Fruit fly (Drosophila melanogaster) whole organism, embryonic: ENCODE measurements around the gene CG15170.
A peak's percentile ranks its signal among the peaks of the same experiment; 100 is the strongest.

Experiments used
- Abd-B ChIP-seq: fragments of 200-800 bp; sonication (Bioruptor generic); optimal IDR thresholded peaks from 2 replicates; lab custom pipeline; 2018; ENCODE audit warnings: missing biosample characterization, mild to moderate bottlenecking, missing genetic modification characterization, moderate library complexity
- Asciz ChIP-seq: fragments of 200-800 bp; sonication (Bioruptor generic); optimal IDR thresholded peaks from 2 replicates; lab custom pipeline; 2017; ENCODE audit warnings: missing biosample characterization, mild to moderate bottlenecking, missing genetic modification characterization, missing genetic modification reagents
- Bgb ChIP-seq: fragments of 200-800 bp; sonication (Bioruptor generic); IDR thresholded peaks from 2 replicates; pipeline ENCODE4 v1.3.6; 2022; ENCODE audit warnings: missing biosample characterization, missing genetic modification characterization; ENCODE audit not compliant: partially characterized antibody
- CG10462 ChIP-seq: fragments of 200-800 bp; sonication (Bioruptor generic); optimal IDR thresholded peaks from 2 replicates; lab custom pipeline; 2016; ENCODE audit warnings: missing biosample characterization, missing genetic modification characterization
- CG11247 ChIP-seq: fragments of 200-800 bp; sonication (Bioruptor generic); IDR thresholded peaks from 2 replicates; pipeline ENCODE4 v1.3.6; 2022; ENCODE audit warnings: missing biosample characterization, missing genetic modification characterization
- CG31365 ChIP-seq: fragments of 200-800 bp; sonication (Bioruptor generic); optimal IDR thresholded peaks from 2 replicates; lab custom pipeline; 2018; ENCODE audit warnings: missing biosample characterization, mild to moderate bottlenecking, missing genetic modification characterization
- CG3847 ChIP-seq: fragments of 200-800 bp; sonication (Bioruptor generic); IDR thresholded peaks from 2 replicates; pipeline ENCODE4 v1.3.6; 2022; ENCODE audit warnings: missing biosample characterization, missing genetic modification characterization
- CG4424 ChIP-seq: fragments of 200-800 bp; sonication (Bioruptor generic); optimal IDR thresholded peaks from 3 replicates; lab custom pipeline; 2016; ENCODE audit warnings: missing biosample characterization, missing genetic modification characterization
- CG7556 ChIP-seq: fragments of 200-800 bp; sonication (Bioruptor generic); optimal IDR thresholded peaks from 2 replicates; lab custom pipeline; 2017; ENCODE audit warnings: missing biosample characterization, mild to moderate bottlenecking, missing genetic modification characterization
- CG8359 ChIP-seq: fragments of 200-800 bp; sonication (Bioruptor generic); optimal IDR thresholded peaks from 2 replicates; lab custom pipeline; 2017; ENCODE audit warnings: missing biosample characterization, mild to moderate bottlenecking, missing genetic modification characterization, borderline replicate concordance
- CG8388 ChIP-seq: fragments of 200-800 bp; sonication (Bioruptor generic); optimal IDR thresholded peaks from 2 replicates; lab custom pipeline; 2019; ENCODE audit warnings: missing biosample characterization, mild to moderate bottlenecking, missing genetic modification characterization, moderate library complexity
- CG8478 ChIP-seq: fragments of >200 bp; optimal IDR thresholded peaks from 2 replicates; lab custom pipeline; 2018
- CG8944 ChIP-seq: fragments of 200-800 bp; sonication (Bioruptor generic); optimal IDR thresholded peaks from 3 replicates; lab custom pipeline; 2016; ENCODE audit warnings: missing biosample characterization, missing genetic modification characterization
- CHES-1-like ChIP-seq: fragments of 200-800 bp; sonication (Bioruptor generic); optimal IDR thresholded peaks from 2 replicates; lab custom pipeline; 2016; ENCODE audit warnings: missing biosample characterization, missing genetic modification characterization
- D ChIP-seq, 2 experiments: fragments of 200-800 bp in 1 of 2; fragments of >200 bp in 1 of 2; sonication (Bioruptor generic) in 1 of 2; optimal IDR thresholded peaks; 2 replicates in 1 of 2; 3 replicates in 1 of 2; lab custom pipeline; 2017; ENCODE audit warnings: mild to moderate bottlenecking in 1 of 2, missing biosample characterization in 1 of 2, missing genetic modification characterization in 1 of 2, missing genetic modification reagents in 1 of 2
- Dad ChIP-seq: fragments of 200-800 bp; sonication (Bioruptor generic); optimal IDR thresholded peaks from 3 replicates; lab custom pipeline; 2016; ENCODE audit warnings: missing biosample characterization, missing genetic modification characterization
- E2f2 ChIP-seq: fragments of 200-800 bp; sonication (Bioruptor generic); IDR thresholded peaks from 2 replicates; pipeline ENCODE4 v1.3.6; 2022; ENCODE audit warnings: missing biosample characterization, missing genetic modification characterization
- HHEX ChIP-seq: fragments of 200-800 bp; sonication (Bioruptor generic); optimal IDR thresholded peaks from 3 replicates; lab custom pipeline; 2017; ENCODE audit warnings: missing biosample characterization, mild to moderate bottlenecking, missing genetic modification characterization, missing genetic modification reagents
- Med ChIP-seq: fragments of 200-800 bp; sonication (Bioruptor generic); peaks from one replicate; lab custom pipeline; 2016; ENCODE audit warnings: missing biosample characterization, missing genetic modification characterization, mild to moderate bottlenecking, inconsistent platforms, moderate library complexity
- NC2β ChIP-seq: fragments of 200-800 bp; sonication (Bioruptor generic); optimal IDR thresholded peaks from 2 replicates; lab custom pipeline; 2016; ENCODE audit warnings: missing biosample characterization, missing genetic modification characterization
- Nf-YB ChIP-seq: fragments of 200-800 bp; sonication (Bioruptor generic); optimal IDR thresholded peaks from 3 replicates; lab custom pipeline; 2019; ENCODE audit warnings: missing biosample characterization, mild to moderate bottlenecking, missing genetic modification characterization, moderate library complexity
- Side ChIP-seq: fragments of 200-800 bp; sonication (Bioruptor generic); optimal IDR thresholded peaks from 2 replicates; lab custom pipeline; 2016; ENCODE audit warnings: missing biosample characterization, missing genetic modification characterization
- Stat92E ChIP-seq, 3 experiments: fragments of >200 bp in 2 of 3; fragments of 200-800 bp in 1 of 3; sonication (Bioruptor generic) in 1 of 3; optimal IDR thresholded peaks; 2 replicates each; lab custom pipeline; 2017 to 2019; ENCODE audit warnings: missing biosample characterization in 3 of 3, missing genetic modification characterization in 3 of 3, mild to moderate bottlenecking in 1 of 3, moderate library complexity in 1 of 3
- Taf1 ChIP-seq: fragments of 200-800 bp; sonication (Bioruptor generic); IDR thresholded peaks from 2 replicates; pipeline ENCODE4 v1.3.6; 2022; ENCODE audit warnings: missing biosample characterization, missing genetic modification characterization
- ara ChIP-seq: fragments of 200-800 bp; sonication (Bioruptor generic); IDR thresholded peaks from 2 replicates; pipeline ENCODE4 v1.3.6; 2022; ENCODE audit warnings: missing biosample characterization, missing genetic modification characterization
- corto ChIP-seq: fragments of 200-800 bp; sonication (Bioruptor generic); optimal IDR thresholded peaks from 2 replicates; lab custom pipeline; 2016; ENCODE audit warnings: missing biosample characterization, mild to moderate bottlenecking, missing genetic modification characterization, moderate library complexity
- croc ChIP-seq: fragments of 200-800 bp; sonication (Bioruptor generic); conservative IDR thresholded peaks from 3 replicates; pipeline ENCODE4 v1.3.6; 2022; ENCODE audit warnings: missing biosample characterization, missing genetic modification characterization
- fd3F ChIP-seq: fragments of 200-800 bp; sonication (Bioruptor generic); optimal IDR thresholded peaks from 2 replicates; lab custom pipeline; 2018; ENCODE audit warnings: missing biosample characterization, mild to moderate bottlenecking, missing genetic modification characterization, moderate library complexity
- gsb-n ChIP-seq: fragments of 200-800 bp; sonication (Bioruptor generic); optimal IDR thresholded peaks from 3 replicates; lab custom pipeline; 2018; ENCODE audit warnings: missing biosample characterization, mild to moderate bottlenecking, missing genetic modification characterization
- gt ChIP-seq: fragments of 200-800 bp; sonication (Bioruptor generic); IDR thresholded peaks from 2 replicates; pipeline ENCODE4 v1.3.6; 2022; ENCODE audit warnings: missing biosample characterization, missing genetic modification characterization
- her ChIP-seq: fragments of 200-800 bp; sonication (Bioruptor generic); optimal IDR thresholded peaks from 2 replicates; lab custom pipeline; 2016; ENCODE audit warnings: missing biosample characterization, missing genetic modification characterization
- jigr1 ChIP-seq: fragments of 200-800 bp; sonication (Bioruptor generic); IDR thresholded peaks from 3 replicates; pipeline ENCODE4 v1.3.6; 2022; ENCODE audit warnings: missing biosample characterization, missing genetic modification characterization
- lab ChIP-seq: fragments of 200-800 bp; sonication (Bioruptor generic); optimal IDR thresholded peaks from 3 replicates; lab custom pipeline; 2017; ENCODE audit warnings: missing biosample characterization, missing genetic modification characterization, mild to moderate bottlenecking, moderate library complexity, missing genetic modification reagents
- lbe ChIP-seq: fragments of 200-800 bp; sonication (Bioruptor generic); optimal IDR thresholded peaks from 2 replicates; lab custom pipeline; 2016; ENCODE audit warnings: missing biosample characterization, mild to moderate bottlenecking, missing genetic modification characterization
- lola ChIP-seq, 3 experiments: fragments of >200 bp in 2 of 3; fragments of 200-800 bp in 1 of 3; sonication (Bioruptor generic) in 1 of 3; optimal IDR thresholded peaks; 2 replicates each; lab custom pipeline; 2017 to 2019; ENCODE audit warnings: missing biosample characterization in 3 of 3, missing genetic modification characterization in 3 of 3, mild to moderate bottlenecking in 1 of 3, moderate library complexity in 1 of 3
- odd ChIP-seq: fragments of 200-800 bp; sonication (Bioruptor generic); optimal IDR thresholded peaks from 2 replicates; lab custom pipeline; 2017; ENCODE audit warnings: missing biosample characterization, mild to moderate bottlenecking, missing genetic modification characterization
- pb ChIP-seq: fragments of 200-800 bp; sonication (Bioruptor generic); optimal IDR thresholded peaks from 3 replicates; lab custom pipeline; 2016; ENCODE audit warnings: missing biosample characterization, missing genetic modification characterization
- pfk ChIP-seq: fragments of 200-800 bp; sonication (Bioruptor generic); optimal IDR thresholded peaks from 2 replicates; lab custom pipeline; 2018; ENCODE audit warnings: missing biosample characterization, mild to moderate bottlenecking, missing genetic modification characterization, moderate library complexity
- pum ChIP-seq: fragments of 200-800 bp; sonication (Bioruptor generic); optimal IDR thresholded peaks from 2 replicates; lab custom pipeline; 2016; ENCODE audit warnings: missing biosample characterization, missing genetic modification characterization
- ranshi ChIP-seq: fragments of 200-800 bp; sonication (Bioruptor generic); IDR thresholded peaks from 2 replicates; pipeline ENCODE4 v1.3.6; 2022; ENCODE audit warnings: missing biosample characterization, missing genetic modification characterization
- ro ChIP-seq: fragments of 200-800 bp; sonication (Bioruptor generic); IDR thresholded peaks from 2 replicates; pipeline ENCODE4 v1.3.6; 2022; ENCODE audit warnings: missing biosample characterization, missing genetic modification characterization
- salm ChIP-seq: fragments of 200-800 bp; sonication (Bioruptor generic); optimal IDR thresholded peaks from 2 replicates; lab custom pipeline; 2018; ENCODE audit warnings: missing biosample characterization, mild to moderate bottlenecking, missing genetic modification characterization
- sd ChIP-seq: fragments of 200-800 bp; sonication (Bioruptor generic); optimal IDR thresholded peaks from 3 replicates; lab custom pipeline; 2018; ENCODE audit warnings: missing biosample characterization, mild to moderate bottlenecking, missing genetic modification characterization, moderate library complexity
- slbo ChIP-seq: fragments of 200-800 bp; sonication (Bioruptor generic); IDR thresholded peaks from 2 replicates; pipeline ENCODE4 v1.3.6; 2022; ENCODE audit warnings: missing biosample characterization, missing genetic modification characterization
- so ChIP-seq: fragments of 200-800 bp; sonication (Bioruptor generic); IDR thresholded peaks from 3 replicates; pipeline ENCODE4 v1.3.6; 2022; ENCODE audit warnings: missing biosample characterization, missing genetic modification characterization
- ssp ChIP-seq: fragments of 200-800 bp; sonication (Bioruptor generic); IDR thresholded peaks from 2 replicates; pipeline ENCODE4 v1.3.6; 2022; ENCODE audit warnings: missing biosample characterization, missing genetic modification characterization
- usp ChIP-seq: fragments of >200 bp; optimal IDR thresholded peaks from 2 replicates; lab custom pipeline; 2017; ENCODE audit warnings: missing biosample characterization, missing genetic modification characterization
- yki ChIP-seq: fragments of >200 bp; optimal IDR thresholded peaks from 3 replicates; lab custom pipeline; 2018

Gene CG15170

dm6 chr2L:19021278-19022220 is 31.5 kb upstream of the CG15170 start (continued):
- TF ChIP-seq E2f2 (GFP tag; lab: Robert Waterston, UW) (peak; percentile 63; the same call in 1 of the 2 replicates), CG3847 (GFP tag; lab: Robert Waterston, UW) (peak; percentile 69), fd3F (GFP tag; lab: Kevin White, UChicago) (peak; percentile 80), lola (GFP tag; optimal IDR thresholded peaks at IDR 0.05; lab: Kevin White, UChicago) (peak in 1 of 3 experiments; percentile 76), lbe (GFP tag; lab: Kevin White, UChicago) (peak; percentile 65), CG11247 (peak; percentile 66), pum (GFP tag; lab: Kevin White, UChicago) (peak; percentile 35), pfk (GFP tag; lab: Kevin White, UChicago) (no peak), sd (tag; lab: Kevin White, UChicago) (peak; percentile 53), NC2β (GFP tag; lab: Kevin White, UChicago) (no peak), CHES-1-like (peak; percentile 35), CG8944 (GFP tag; lab: Kevin White, UChicago) (no peak), Asciz (GFP tag; lab: Kevin White, UChicago) (peak; percentile 72), ara (GFP tag; lab: Robert Waterston, UW) (peak; percentile 49; the same call in 1 of the 2 replicates), ranshi (peak; percentile 52; the same call in 1 of the 2 replicates), Taf1 (GFP tag; lab: Robert Waterston, UW) (peak; percentile 27; the same call in 1 of the 2 replicates), CG7556 (peak; percentile 93), jigr1 (GFP tag; lab: Robert Waterston, UW) (no peak), usp (no peak), croc (GFP tag; lab: Robert Waterston, UW) (peak; percentile 59; the same call in 2 of the 3 replicates), CG10462 (GFP tag; lab: Kevin White, UChicago) (peak; percentile 20), slbo (peak; percentile 72), odd (GFP tag; lab: Kevin White, UChicago) (peak; percentile 81), salm (tag; lab: Kevin White, UChicago) (peak; percentile 57), ro (peak; percentile 53; the same call in 1 of the 2 replicates), CG8388 (GFP tag; lab: Kevin White, UChicago) (peak; percentile 77), Med (GFP tag; lab: Kevin White, UChicago) (peak; percentile 73), Bgb (GFP tag; lab: Robert Waterston, UW) (no peak), CG8359 (GFP tag; lab: Kevin White, UChicago) (peak; percentile 28), CG31365 (tag; lab: Kevin White, UChicago) (peak; percentile 25), lab (peak; percentile 83), corto (GFP tag; lab: Kevin White, UChicago) (peak; percentile 56), HHEX (peak; percentile 71), Dad (GFP tag; lab: Kevin White, UChicago) (no peak), ssp (peak; percentile 51), Abd-B (GFP tag; lab: Kevin White, UChicago) (peak; percentile 64), her (GFP tag; lab: Kevin White, UChicago) (no peak), Stat92E (GFP tag; optimal IDR thresholded peaks at IDR 0.05; lab: Kevin White, UChicago) (peak in 1 of 3 experiments; percentile 19), CG4424 (GFP tag; lab: Kevin White, UChicago) (peak; percentile 54), pb (GFP tag; lab: Kevin White, UChicago) (no peak), so (peak; percentile 78; the same call in 2 of the 3 replicates), D (optimal IDR thresholded peaks at IDR 0.05; lab: Kevin White, UChicago) (no peak), D (GFP tag; optimal IDR thresholded peaks at IDR 0.05; lab: Kevin White, UChicago) (peak; percentile 68), gsb-n (tag; lab: Kevin White, UChicago) (peak; percentile 65), yki (lab: Kevin White, UChicago) (no peak), CG8478 (no peak), Nf-YB (GFP tag; lab: Kevin White, UChicago) (peak; percentile 58), gt (GFP tag; lab: Robert Waterston, UW) (no peak), Side (no peak)
